Fruit fly (Drosophila melanogaster) Kc167 (cell line): ENCODE results near the gene Gmap.

Experiments used
- Sin3A ChIP-seq: fragments of >200 bp; optimal IDR thresholded peaks from 2 replicates; lab custom pipeline; 2018; ENCODE audit warnings: missing external identifiers
- h ChIP-seq: fragments of >200 bp; optimal IDR thresholded peaks from 3 replicates; lab custom pipeline; 2018; ENCODE audit warnings: missing external identifiers
- psq ChIP-seq: fragments of >200 bp; optimal IDR thresholded peaks from 2 replicates; lab custom pipeline; 2017; ENCODE audit warnings: missing external identifiers
- ttk ChIP-seq: sonication (Bioruptor generic); optimal IDR thresholded peaks from 2 replicates; lab custom pipeline; 2017; ENCODE audit warnings: missing external identifiers

DNA sequence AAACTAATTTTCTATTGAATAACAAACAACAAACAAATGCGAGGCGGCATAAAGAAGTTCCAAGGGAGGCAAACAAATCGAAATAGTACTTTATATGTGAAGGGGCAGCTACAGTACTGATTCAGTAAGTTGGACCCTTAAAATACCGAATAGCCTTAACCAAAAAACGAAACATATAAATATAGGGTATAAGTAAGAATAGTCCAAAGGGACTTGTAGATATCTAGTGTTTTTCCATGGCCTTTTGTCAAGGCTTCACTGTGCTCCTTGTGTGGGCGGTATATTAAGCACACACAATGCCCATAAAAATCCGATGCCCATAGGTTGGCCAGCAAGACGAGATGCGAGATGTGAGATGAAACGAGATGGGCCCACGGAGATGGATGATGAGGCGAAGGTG, 45.3 kb downstream of the Gmap start:
- TF ChIP-seq ttk (lab: Kevin White, UChicago) (no peak), psq (lab: Kevin White, UChicago) (no peak), h (lab: Kevin White, UChicago) (no peak), Sin3A (lab: Kevin White, UChicago) (no peak)
